Worm (Caenorhabditis elegans) whole organism, late embryonic: ENCODE measurements around the gene mltn-10.
A peak's percentile ranks its signal among the peaks of the same experiment; 100 is the strongest.

Experiments used
- F13H6.1 ChIP-seq: sonication (generic microtip); optimal IDR thresholded peaks from 2 replicates; lab custom pipeline; 2016; ENCODE audit warnings: missing genetic modification characterization, missing compliant biosample characterization
- T23F11.4 ChIP-seq: fragments of 200-800 bp; sonication (Bioruptor generic); optimal IDR thresholded peaks from 2 replicates; lab custom pipeline; 2018; ENCODE audit warnings: mild to moderate bottlenecking, missing genetic modification characterization, missing compliant biosample characterization
- ahr-1 ChIP-seq: sonication (generic microtip); optimal IDR thresholded peaks from 2 replicates; lab custom pipeline; 2016; ENCODE audit warnings: missing genetic modification characterization, missing compliant biosample characterization
- ceh-14 ChIP-seq: sonication (generic microtip); optimal IDR thresholded peaks from 2 replicates; lab custom pipeline; 2016; ENCODE audit warnings: missing genotype, missing genetic modification characterization, missing compliant biosample characterization
- ceh-18 ChIP-seq: sonication (generic microtip); optimal IDR thresholded peaks from 2 replicates; lab custom pipeline; 2016; ENCODE audit warnings: missing genetic modification characterization, missing compliant biosample characterization
- ceh-19 ChIP-seq: fragments of 200-800 bp; sonication (Bioruptor generic); optimal IDR thresholded peaks from 2 replicates; lab custom pipeline; 2018; ENCODE audit warnings: mild to moderate bottlenecking, missing genetic modification characterization, missing compliant biosample characterization
- ceh-2 ChIP-seq: sonication (generic microtip); optimal IDR thresholded peaks from 2 replicates; lab custom pipeline; 2016; ENCODE audit warnings: missing genotype, missing genetic modification characterization, missing compliant biosample characterization
- ceh-30 ChIP-seq: fragments of 150-350 bp; optimal IDR thresholded peaks from 2 replicates; lab custom pipeline; 2014; ENCODE audit warnings: missing biosample characterization, missing genetic modification characterization
- ceh-31 ChIP-seq: sonication (generic microtip); optimal IDR thresholded peaks from 2 replicates; lab custom pipeline; 2016; ENCODE audit warnings: missing genetic modification characterization, missing compliant biosample characterization
- ceh-34 ChIP-seq: sonication (generic microtip); optimal IDR thresholded peaks from 2 replicates; lab custom pipeline; 2016; ENCODE audit warnings: mild to moderate bottlenecking, missing genetic modification characterization, missing compliant biosample characterization
- ceh-45 ChIP-seq: fragments of 200-800 bp; sonication (Bioruptor generic); IDR thresholded peaks from 2 replicates; pipeline ENCODE4 v1.3.6; 2022; ENCODE audit warnings: missing genetic modification reagents, missing genetic modification characterization, missing compliant biosample characterization
- ceh-48 ChIP-seq: sonication (generic microtip); optimal IDR thresholded peaks from 2 replicates; lab custom pipeline; 2016; ENCODE audit warnings: missing genetic modification characterization, inconsistent platforms, missing compliant biosample characterization
- ceh-6 ChIP-seq: fragments of 200-800 bp; sonication (Bioruptor generic); optimal IDR thresholded peaks from 2 replicates; lab custom pipeline; 2018; ENCODE audit warnings: mild to moderate bottlenecking, missing genetic modification characterization, missing compliant biosample characterization
- ceh-9 ChIP-seq: sonication (generic microtip); optimal IDR thresholded peaks from 2 replicates; lab custom pipeline; 2016; ENCODE audit warnings: mild to moderate bottlenecking, missing genetic modification characterization, inconsistent platforms, missing compliant biosample characterization
- dve-1 ChIP-seq: sonication (generic microtip); optimal IDR thresholded peaks from 2 replicates; lab custom pipeline; 2017; ENCODE audit warnings: antibody characterized with exemption, mild to moderate bottlenecking, missing genetic modification characterization, missing compliant biosample characterization
- elt-2 ChIP-seq: sonication (generic microtip); optimal IDR thresholded peaks from 2 replicates; lab custom pipeline; 2016; ENCODE audit warnings: missing genetic modification reagents, missing genetic modification characterization, missing compliant biosample characterization
- eyg-1 ChIP-seq: sonication (generic microtip); optimal IDR thresholded peaks from 2 replicates; lab custom pipeline; 2016; ENCODE audit warnings: missing genotype, missing genetic modification characterization, missing compliant biosample characterization
- fax-1 ChIP-seq: sonication (generic microtip); optimal IDR thresholded peaks from 2 replicates; lab custom pipeline; 2016; ENCODE audit warnings: missing genotype, missing genetic modification characterization, missing compliant biosample characterization
- fkh-10 ChIP-seq: fragments of 150-350 bp; optimal IDR thresholded peaks from 2 replicates; lab custom pipeline; 2014; ENCODE audit warnings: missing biosample characterization, missing genetic modification reagents, missing genetic modification characterization
- fkh-6 ChIP-seq: sonication (generic microtip); optimal IDR thresholded peaks from 2 replicates; lab custom pipeline; 2016; ENCODE audit warnings: missing genetic modification characterization, missing compliant biosample characterization
- hlh-13 ChIP-seq: fragments of 200-800 bp; sonication (Bioruptor generic); optimal IDR thresholded peaks from 2 replicates; lab custom pipeline; 2018; ENCODE audit warnings: mild to moderate bottlenecking, missing genetic modification characterization, missing compliant biosample characterization
- hlh-30 ChIP-seq: sonication (generic microtip); optimal IDR thresholded peaks from 2 replicates; lab custom pipeline; 2017; ENCODE audit warnings: antibody characterized with exemption, missing genetic modification characterization, missing compliant biosample characterization; ENCODE audit not compliant: insufficient read depth
- hlh-6 ChIP-seq: sonication (generic microtip); optimal IDR thresholded peaks from 2 replicates; lab custom pipeline; 2016; ENCODE audit warnings: missing genotype, missing genetic modification characterization, missing compliant biosample characterization
- hlh-8 ChIP-seq: sonication (generic microtip); optimal IDR thresholded peaks from 2 replicates; lab custom pipeline; 2016; ENCODE audit warnings: missing genotype, missing genetic modification characterization, missing compliant biosample characterization
- lin-11 ChIP-seq: fragments of 200-800 bp; sonication (Bioruptor generic); optimal IDR thresholded peaks from 2 replicates; lab custom pipeline; 2018; ENCODE audit warnings: mild to moderate bottlenecking, missing genetic modification characterization, missing compliant biosample characterization
- madf-2 ChIP-seq: sonication (generic microtip); optimal IDR thresholded peaks from 2 replicates; lab custom pipeline; 2017; ENCODE audit warnings: missing genetic modification characterization, missing compliant biosample characterization
- nfya-1 ChIP-seq: sonication (generic microtip); optimal IDR thresholded peaks from 2 replicates; lab custom pipeline; 2017; ENCODE audit warnings: missing genetic modification characterization, mild to moderate bottlenecking, missing compliant biosample characterization, antibody characterized with exemption, moderate library complexity
- nhr-232 ChIP-seq: sonication (generic microtip); optimal IDR thresholded peaks from 2 replicates; lab custom pipeline; 2016; ENCODE audit warnings: missing genetic modification characterization, missing compliant biosample characterization
- npax-4 ChIP-seq: sonication (generic microtip); optimal IDR thresholded peaks from 2 replicates; lab custom pipeline; 2016; ENCODE audit warnings: missing genetic modification characterization, missing compliant biosample characterization
- pha-2 ChIP-seq: sonication (generic microtip); optimal IDR thresholded peaks from 2 replicates; lab custom pipeline; 2017; ENCODE audit warnings: mild to moderate bottlenecking, missing genetic modification characterization, missing compliant biosample characterization
- pros-1 ChIP-seq: fragments of 150-350 bp; optimal IDR thresholded peaks from 2 replicates; lab custom pipeline; 2014; ENCODE audit warnings: missing biosample characterization, missing genetic modification reagents, missing genetic modification characterization
- rnt-1 ChIP-seq: sonication (generic microtip); optimal IDR thresholded peaks from 2 replicates; lab custom pipeline; 2016; ENCODE audit warnings: missing genetic modification characterization, missing compliant biosample characterization
- sdc-2 ChIP-seq: sonication (generic microtip); optimal IDR thresholded peaks from 2 replicates; lab custom pipeline; 2016; ENCODE audit warnings: missing genotype, missing genetic modification characterization, missing compliant biosample characterization
- tbx-2 ChIP-seq: sonication (generic microtip); optimal IDR thresholded peaks from 2 replicates; lab custom pipeline; 2016; ENCODE audit warnings: missing genetic modification characterization, missing compliant biosample characterization
- unc-42 ChIP-seq: sonication (generic microtip); optimal IDR thresholded peaks from 2 replicates; lab custom pipeline; 2016; ENCODE audit warnings: missing genotype, missing genetic modification characterization, missing compliant biosample characterization
- unc-55 ChIP-seq: sonication (generic microtip); optimal IDR thresholded peaks from 2 replicates; lab custom pipeline; 2017; ENCODE audit warnings: missing biosample characterization, missing genetic modification reagents, missing genetic modification characterization
- ztf-16 ChIP-seq: sonication (generic microtip); optimal IDR thresholded peaks from 2 replicates; lab custom pipeline; 2017; ENCODE audit warnings: missing genetic modification characterization, missing compliant biosample characterization

The mltn-10 gene

ce11 chrII:14635179-14635578, 12.3 kb downstream of the mltn-10 start (continued):
- TF ChIP-seq sdc-2 (tag; lab: Kevin White, UChicago) (peak; percentile 5), ahr-1 (tag; lab: Kevin White, UChicago) (peak; percentile 1), ceh-48 (peak; percentile 37), ceh-2 (no peak), rnt-1 (tag; lab: Kevin White, UChicago) (peak; percentile 16), hlh-8 (tag; lab: Kevin White, UChicago) (no peak), hlh-13 (GFP tag; lab: Kevin White, UChicago) (peak; percentile 54), ceh-6 (GFP tag; lab: Kevin White, UChicago) (peak; percentile 60), nfya-1 (tag; lab: Kevin White, UChicago) (no peak), fkh-10 (GFP tag; lab: Kevin White, UChicago) (no peak), ztf-16 (tag; lab: Kevin White, UChicago) (peak; percentile 57), F13H6.1 (tag; lab: Kevin White, UChicago) (peak; percentile 50), ceh-19 (GFP tag; lab: Kevin White, UChicago) (peak; percentile 51), madf-2 (peak; percentile 39), unc-55 (GFP tag; lab: Kevin White, UChicago) (no peak), dve-1 (peak; percentile 26), pha-2 (tag; lab: Kevin White, UChicago) (peak; percentile 52), ceh-30 (tag; lab: Kevin White, UChicago) (no peak), T23F11.4 (peak; percentile 30), fax-1 (tag; lab: Kevin White, UChicago) (no peak), ceh-45 (GFP tag; lab: Robert Waterston, UW) (peak; percentile 62; the same call in 1 of the 2 replicates), hlh-30 (tag; lab: Kevin White, UChicago) (peak; percentile 62)

DNA sequence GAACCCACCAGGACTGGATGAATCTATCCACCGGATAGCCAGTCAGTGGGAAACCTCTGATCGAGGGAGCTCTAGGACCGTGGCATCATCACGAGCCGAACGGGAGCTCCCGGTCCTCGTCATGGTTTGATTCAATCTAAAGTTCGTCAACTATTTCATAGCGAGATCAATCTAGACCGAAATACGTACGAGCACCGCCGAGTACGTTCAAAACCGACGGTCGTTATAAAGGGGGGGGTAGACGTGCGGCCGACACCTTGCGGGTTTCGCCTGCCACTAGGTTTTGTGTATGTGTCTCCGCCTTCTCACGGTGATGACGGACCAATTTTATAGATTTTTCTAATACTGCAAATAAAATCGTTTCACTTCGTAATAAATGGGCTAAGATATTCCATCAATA, 13.0 kb downstream of the mltn-10 start:
- 0 out of 2 replicates have a peak, but pooled peaks have one; percentile 21 for TF ChIP-seq ceh-45 (GFP tag; lab: Robert Waterston, UW)

- TF ChIP-seq nhr-232 (tag; lab: Kevin White, UChicago) (no peak), ahr-1 (tag; lab: Kevin White, UChicago) (no peak)
Observed at ce11 chrII:14636737-14637136, 13.9 kb downstream of the mltn-10 start, which contains the start of gene sre-13. sre-13 (minus strand) TSS chrII:14636837.

DNA sequence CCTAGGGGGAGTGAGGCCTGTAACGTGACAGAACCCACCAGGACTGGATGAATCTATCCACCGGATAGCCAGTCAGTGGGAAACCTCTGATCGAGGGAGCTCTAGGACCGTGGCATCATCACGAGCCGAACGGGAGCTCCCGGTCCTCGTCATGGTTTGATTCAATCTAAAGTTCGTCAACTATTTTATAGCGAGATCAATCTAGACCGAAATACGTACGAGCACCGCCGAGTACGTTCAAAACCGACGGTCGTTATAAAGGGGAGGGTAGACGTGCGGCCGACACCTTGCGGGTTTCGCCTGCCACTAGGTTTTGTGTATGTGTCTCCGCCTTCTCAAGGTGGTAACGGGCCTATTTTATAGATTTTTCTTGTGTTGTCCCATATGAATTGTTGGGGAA, 18.5 kb downstream of the mltn-10 start:
- peak; percentile 19 for TF ChIP-seq elt-2 (tag; lab: Kevin White, UChicago)
- TF ChIP-seq, all 69 proteins: peak for 1; not testable (repeated sequence) for 68

- TF ChIP-seq hlh-6 (tag; lab: Kevin White, UChicago), result no peak
- TF ChIP-seq, all 69 proteins: peak for 0
Observed at ce11 chrII:14643983-14644382, 21.1 kb downstream of the mltn-10 start, which contains the start of gene atgp-2. atgp-2 (minus strand) TSS chrII:14644083.

DNA sequence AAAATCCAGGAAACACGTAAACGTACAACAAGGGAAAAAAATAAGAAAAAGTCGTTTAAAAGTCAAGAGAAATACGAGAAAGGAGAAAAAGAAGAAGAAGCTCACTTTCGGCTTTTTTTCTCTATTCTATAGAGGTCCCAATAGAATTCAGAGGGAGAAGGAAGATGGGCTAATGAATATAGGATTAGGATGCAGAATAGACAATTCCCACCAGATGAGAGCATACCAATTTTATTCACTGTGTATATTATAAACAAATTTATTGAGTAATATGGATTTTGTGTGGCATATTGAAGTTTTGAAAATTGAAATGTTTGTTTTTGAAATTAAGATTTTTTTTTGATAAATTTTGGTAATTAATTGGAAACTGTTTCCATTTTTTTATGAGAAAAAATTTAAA, 21.6 kb downstream of the mltn-10 start:
- TF ChIP-seq dve-1, result no peak
- no peak for TF ChIP-seq pha-2 (tag; lab: Kevin White, UChicago)
- peak; percentile 59 for TF ChIP-seq unc-42 (tag; lab: Kevin White, UChicago)

- no peak for TF ChIP-seq ceh-14 (tag; lab: Kevin White, UChicago)
- peak; percentile 88 for TF ChIP-seq unc-55 (GFP tag; lab: Kevin White, UChicago)
- no peak for TF ChIP-seq pha-2 (tag; lab: Kevin White, UChicago)
- TF ChIP-seq ceh-9 (tag; lab: Kevin White, UChicago), result no peak
- TF ChIP-seq fkh-6 (tag; lab: Kevin White, UChicago), result no peak
- TF ChIP-seq eyg-1, result no peak
- TF ChIP-seq ceh-34 (tag; lab: Kevin White, UChicago), result peak; percentile 65
- TF ChIP-seq tbx-2, result peak; percentile 12
- TF ChIP-seq lin-11, result no peak
- peak; percentile 30 for TF ChIP-seq nfya-1 (tag; lab: Kevin White, UChicago)
- TF ChIP-seq pros-1 (tag; lab: Kevin White, UChicago), result no peak
- TF ChIP-seq dve-1, result peak; percentile 17
- TF ChIP-seq ceh-31, result peak; percentile 35
- TF ChIP-seq ceh-18, result peak; percentile 64
- TF ChIP-seq npax-4 (tag; lab: Kevin White, UChicago), result no peak
Observed at ce11 chrII:14645290-14645689, 22.4 kb downstream of the mltn-10 start.
